Worm (Caenorhabditis elegans) whole organism, L2 larva: ENCODE measurements around the gene F14H3.5.

Source experiments
- C34F6.9 ChIP-seq: fragments of 150-350 bp; optimal IDR thresholded peaks from 2 replicates; lab custom pipeline; 2014; ENCODE audit warnings: missing biosample characterization, missing genetic modification characterization
- R02D3.7 ChIP-seq: fragments of 150-350 bp; optimal IDR thresholded peaks from 2 replicates; lab custom pipeline; 2014; ENCODE audit warnings: missing biosample characterization, missing genetic modification characterization
- ZK546.5 ChIP-seq: sonication (generic microtip); optimal IDR thresholded peaks from 2 replicates; lab custom pipeline; 2017; ENCODE audit warnings: missing biosample characterization, missing genetic modification characterization
- blmp-1 ChIP-seq: sonication (generic microtip); optimal IDR thresholded peaks from 2 replicates; lab custom pipeline; 2017; ENCODE audit warnings: missing genetic modification characterization, mild to moderate bottlenecking, missing compliant biosample characterization, antibody characterized with exemption, moderate library complexity; ENCODE audit not compliant: insufficient read depth
- ceh-16 ChIP-seq: fragments of 150-350 bp; optimal IDR thresholded peaks from 2 replicates; lab custom pipeline; 2014; ENCODE audit warnings: missing biosample characterization, missing genetic modification characterization
- ceh-82 ChIP-seq: fragments of 150-350 bp; optimal IDR thresholded peaks from 2 replicates; lab custom pipeline; 2014; ENCODE audit warnings: missing biosample characterization, missing genetic modification characterization
- crh-2 ChIP-seq: sonication (generic microtip); optimal IDR thresholded peaks from 2 replicates; lab custom pipeline; 2017; ENCODE audit warnings: missing biosample characterization, missing genetic modification characterization
- dmd-4 ChIP-seq: sonication (generic microtip); optimal IDR thresholded peaks from 2 replicates; lab custom pipeline; 2017; ENCODE audit warnings: missing biosample characterization, missing genetic modification characterization
- egl-27 ChIP-seq: sonication (generic microtip); optimal IDR thresholded peaks from 3 replicates; lab custom pipeline; 2017; ENCODE audit warnings: missing biosample characterization, missing genetic modification reagents, missing genetic modification characterization
- elt-3 ChIP-seq: sonication (generic microtip); optimal IDR thresholded peaks from 2 replicates; lab custom pipeline; 2017; ENCODE audit warnings: missing biosample characterization, missing genetic modification characterization
- fos-1 ChIP-seq: fragments of 150-350 bp; optimal IDR thresholded peaks from 2 replicates; lab custom pipeline; 2014; ENCODE audit warnings: missing biosample characterization, missing genetic modification characterization
- gmeb-1 ChIP-seq: fragments of 150-350 bp; optimal IDR thresholded peaks from 2 replicates; lab custom pipeline; 2014; ENCODE audit warnings: missing biosample characterization, missing genetic modification characterization
- lin-13 ChIP-seq: fragments of 150-350 bp; optimal IDR thresholded peaks from 2 replicates; lab custom pipeline; 2014; ENCODE audit warnings: missing biosample characterization, missing genetic modification reagents, missing genetic modification characterization
- lin-39 ChIP-seq: fragments of 150-350 bp; optimal IDR thresholded peaks from 2 replicates; lab custom pipeline; 2014; ENCODE audit warnings: missing biosample characterization, missing genetic modification reagents, missing genetic modification characterization
- lsy-2 ChIP-seq, 2 experiments: fragments of 150-350 bp in 1 of 2; sonication (generic microtip) in 1 of 2; optimal IDR thresholded peaks; 2 replicates each; lab custom pipeline; 2014 to 2017; ENCODE audit warnings: missing biosample characterization in 2 of 2, missing genetic modification characterization in 2 of 2
- mab-5 ChIP-seq: fragments of 150-350 bp; optimal IDR thresholded peaks from 2 replicates; lab custom pipeline; 2014; ENCODE audit warnings: missing biosample characterization, missing genetic modification characterization
- mbf-1 ChIP-seq: sonication (generic microtip); optimal IDR thresholded peaks from 2 replicates; lab custom pipeline; 2017; ENCODE audit warnings: missing biosample characterization, missing genetic modification characterization
- mdl-1 ChIP-seq, 2 experiments: fragments of 150-350 bp in 1 of 2; sonication (generic microtip) in 1 of 2; optimal IDR thresholded peaks; 2 replicates each; lab custom pipeline; 2017; ENCODE audit warnings: missing biosample characterization in 2 of 2, missing genetic modification characterization in 2 of 2
- nhr-11 ChIP-seq: fragments of 150-350 bp; optimal IDR thresholded peaks from 2 replicates; lab custom pipeline; 2014; ENCODE audit warnings: missing biosample characterization, missing genetic modification characterization
- nhr-12 ChIP-seq: fragments of 150-350 bp; optimal IDR thresholded peaks from 2 replicates; lab custom pipeline; 2014; ENCODE audit warnings: missing biosample characterization, missing genetic modification characterization
- nhr-129 ChIP-seq: fragments of 150-350 bp; optimal IDR thresholded peaks from 2 replicates; lab custom pipeline; 2014; ENCODE audit warnings: missing biosample characterization, missing genetic modification characterization
- nhr-21 ChIP-seq: fragments of 150-350 bp; optimal IDR thresholded peaks from 2 replicates; lab custom pipeline; 2014; ENCODE audit warnings: missing biosample characterization, missing genetic modification characterization
- nhr-237 ChIP-seq: fragments of 150-350 bp; optimal IDR thresholded peaks from 2 replicates; lab custom pipeline; 2014; ENCODE audit warnings: missing biosample characterization, missing genetic modification characterization
- nhr-25 ChIP-seq: fragments of 150-350 bp; sonication (generic microtip); optimal IDR thresholded peaks from 3 replicates; lab custom pipeline; 2014; ENCODE audit warnings: missing biosample characterization, missing genetic modification characterization
- nhr-6 ChIP-seq: fragments of 150-350 bp; optimal IDR thresholded peaks from 2 replicates; lab custom pipeline; 2014; ENCODE audit warnings: missing biosample characterization, missing genetic modification characterization
- peb-1 ChIP-seq: fragments of 150-350 bp; optimal IDR thresholded peaks from 2 replicates; lab custom pipeline; 2014; ENCODE audit warnings: missing biosample characterization, missing genetic modification characterization
- sem-4 ChIP-seq: fragments of 150-350 bp; optimal IDR thresholded peaks from 2 replicates; lab custom pipeline; 2014; ENCODE audit warnings: missing biosample characterization, missing genetic modification reagents, missing genetic modification characterization
- skn-1 ChIP-seq: sonication (generic microtip); optimal IDR thresholded peaks from 2 replicates; lab custom pipeline; 2017; ENCODE audit warnings: missing biosample characterization, missing genetic modification characterization
- sma-9 ChIP-seq, 2 experiments: fragments of 150-350 bp in 1 of 2; sonication (generic microtip) in 1 of 2; optimal IDR thresholded peaks; 2 replicates each; lab custom pipeline; 2014 to 2016; ENCODE audit warnings: missing genetic modification characterization in 2 of 2, mild to moderate bottlenecking in 1 of 2, missing biosample characterization in 1 of 2, missing compliant biosample characterization in 1 of 2, missing genetic modification reagents in 1 of 2, moderate library complexity in 1 of 2
- snpc-4 ChIP-seq: fragments of 150-350 bp; optimal IDR thresholded peaks from 2 replicates; lab custom pipeline; 2014; ENCODE audit warnings: missing biosample characterization, missing genetic modification characterization
- unc-55 ChIP-seq: fragments of 150-350 bp; sonication (generic microtip); optimal IDR thresholded peaks from 3 replicates; lab custom pipeline; 2014; ENCODE audit warnings: missing biosample characterization, missing genetic modification reagents, missing genetic modification characterization
- unc-62 ChIP-seq: fragments of 150-350 bp; optimal IDR thresholded peaks from 2 replicates; lab custom pipeline; 2014; ENCODE audit warnings: missing biosample characterization, missing genetic modification reagents, missing genetic modification characterization
- zag-1 ChIP-seq: fragments of 150-350 bp; optimal IDR thresholded peaks from 2 replicates; lab custom pipeline; 2014; ENCODE audit warnings: missing biosample characterization, missing genetic modification characterization
- ztf-1 ChIP-seq: fragments of 200-800 bp; sonication (Bioruptor generic); conservative IDR thresholded peaks from 2 replicates; pipeline ENCODE4 v1.3.6; 2022; ENCODE audit warnings: missing genetic modification characterization, missing compliant biosample characterization
- ztf-11 ChIP-seq: sonication (generic microtip); optimal IDR thresholded peaks from 2 replicates; lab custom pipeline; 2017; ENCODE audit warnings: missing biosample characterization, missing genetic modification characterization
- ztf-4 ChIP-seq: fragments of 150-350 bp; optimal IDR thresholded peaks from 2 replicates; lab custom pipeline; 2014; ENCODE audit warnings: missing biosample characterization, missing genetic modification characterization

F14H3.5 gene

DNA sequence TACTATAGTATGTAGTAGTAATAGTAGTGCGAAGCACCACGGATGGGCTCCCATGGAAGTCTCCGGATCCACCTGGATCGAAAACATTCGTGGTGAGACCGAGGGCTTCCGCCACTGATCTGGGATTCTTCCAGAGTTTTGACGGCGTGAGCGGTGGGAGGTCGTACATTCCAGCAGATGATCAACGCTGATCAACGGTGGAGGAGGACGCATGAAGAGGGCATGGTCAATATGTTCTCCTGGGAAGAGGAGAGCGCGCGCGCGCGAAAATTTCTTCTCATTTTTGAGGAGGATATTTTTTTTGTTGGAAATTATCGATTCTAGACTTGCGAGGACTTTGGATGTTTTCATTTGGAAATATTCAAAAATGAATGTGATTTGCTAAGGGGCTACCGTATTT is 23.4 kb downstream of the F14H3.5 start:
- TF ChIP-seq nhr-6 (no peak), mab-5 (tag; lab: Kevin White, UChicago) (no peak), zag-1 (tag; lab: Kevin White, UChicago) (no peak), fos-1 (tag; lab: Kevin White, UChicago) (no peak), lin-39 (tag; lab: Kevin White, UChicago) (no peak), peb-1 (no peak), mbf-1 (tag; lab: Kevin White, UChicago) (no peak), nhr-12 (tag; lab: Kevin White, UChicago) (no peak), ztf-11 (tag; lab: Kevin White, UChicago) (no peak), blmp-1 (tag; lab: Kevin White, UChicago) (no peak), dmd-4 (tag; lab: Kevin White, UChicago) (no peak), ztf-4 (tag; lab: Kevin White, UChicago) (no peak), nhr-237 (tag; lab: Kevin White, UChicago) (no peak), R02D3.7 (tag; lab: Kevin White, UChicago) (no peak), lin-13 (no peak), ztf-1 (GFP tag; lab: Robert Waterston, UW) (no peak), gmeb-1 (no peak)

DNA sequence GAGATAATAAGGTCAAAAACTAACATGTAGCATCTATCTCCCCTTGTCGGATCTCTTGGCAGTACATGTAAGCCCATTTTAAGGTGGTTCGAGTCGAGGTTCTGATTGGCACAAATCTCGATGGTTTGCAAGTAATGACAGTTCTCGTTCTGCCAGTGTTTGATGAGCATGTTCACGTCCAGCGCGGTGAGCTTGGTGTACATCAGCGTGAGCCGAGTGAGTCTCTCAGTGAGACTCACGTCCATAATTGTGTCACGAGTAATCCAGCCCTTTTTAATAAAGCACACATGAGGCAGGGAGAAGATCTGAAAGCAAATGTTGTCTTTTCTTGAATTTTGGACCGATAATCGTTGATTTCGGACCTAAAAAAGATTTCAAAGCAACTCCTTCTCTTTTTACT is 24.1 kb downstream of the F14H3.5 start, which contains the start of gene T10C6.16:
T10C6.16 (minus strand) TSS at position 245 of the 400 bp plus-strand sequence.
- no peak for TF ChIP-seq crh-2 (tag; lab: Kevin White, UChicago)
- TF ChIP-seq lin-39 (tag; lab: Kevin White, UChicago): no peak
- TF ChIP-seq lin-13: no peak
- no peak for TF ChIP-seq ztf-1 (GFP tag; lab: Robert Waterston, UW)
- TF ChIP-seq nhr-129 (tag; lab: Kevin White, UChicago): no peak
- TF ChIP-seq mdl-1 (tag; optimal IDR thresholded peaks at IDR 0.05; lab: Kevin White, UChicago): no peak
- TF ChIP-seq nhr-6: no peak
- no peak for TF ChIP-seq skn-1 (tag; lab: Kevin White, UChicago)
- no peak for TF ChIP-seq sem-4 (tag; lab: Kevin White, UChicago)
- no peak for TF ChIP-seq zag-1 (tag; lab: Kevin White, UChicago)
- no peak for TF ChIP-seq egl-27 (tag; lab: Kevin White, UChicago)
- no peak for TF ChIP-seq sma-9 (GFP tag; optimal IDR thresholded peaks at IDR 0.05; lab: Kevin White, UChicago)
- TF ChIP-seq sma-9 (tag; optimal IDR thresholded peaks at IDR 0.05; lab: Kevin White, UChicago): no peak
- no peak for TF ChIP-seq nhr-237 (tag; lab: Kevin White, UChicago)
- TF ChIP-seq elt-3: no peak
- no peak for TF ChIP-seq ceh-16 (tag; lab: Kevin White, UChicago)
- no peak for TF ChIP-seq gmeb-1
- TF ChIP-seq nhr-11: no peak
- no peak for TF ChIP-seq unc-62
- TF ChIP-seq mab-5 (tag; lab: Kevin White, UChicago): no peak
- TF ChIP-seq C34F6.9 (tag; lab: Kevin White, UChicago): no peak

- TF ChIP-seq R02D3.7 (tag; lab: Kevin White, UChicago) (no peak), ZK546.5 (tag; lab: Kevin White, UChicago) (no peak), fos-1 (tag; lab: Kevin White, UChicago) (no peak), lin-39 (tag; lab: Kevin White, UChicago) (no peak), unc-62 (no peak), mab-5 (tag; lab: Kevin White, UChicago) (no peak), mbf-1 (tag; lab: Kevin White, UChicago) (no peak), sma-9 (GFP tag; optimal IDR thresholded peaks at IDR 0.05; lab: Kevin White, UChicago) (no peak), sma-9 (tag; optimal IDR thresholded peaks at IDR 0.05; lab: Kevin White, UChicago) (no peak), nhr-21 (tag; lab: Kevin White, UChicago) (no peak), peb-1 (no peak), egl-27 (tag; lab: Kevin White, UChicago) (no peak), ztf-11 (tag; lab: Kevin White, UChicago) (no peak)
These were observed 25.3 kb downstream of the F14H3.5 start, which contains the start of gene T10C6.7 for ce11 chrV:16031571-16031970. Gene T10C6.7, minus strand, starts transcription at chrV:16031713.

DNA sequence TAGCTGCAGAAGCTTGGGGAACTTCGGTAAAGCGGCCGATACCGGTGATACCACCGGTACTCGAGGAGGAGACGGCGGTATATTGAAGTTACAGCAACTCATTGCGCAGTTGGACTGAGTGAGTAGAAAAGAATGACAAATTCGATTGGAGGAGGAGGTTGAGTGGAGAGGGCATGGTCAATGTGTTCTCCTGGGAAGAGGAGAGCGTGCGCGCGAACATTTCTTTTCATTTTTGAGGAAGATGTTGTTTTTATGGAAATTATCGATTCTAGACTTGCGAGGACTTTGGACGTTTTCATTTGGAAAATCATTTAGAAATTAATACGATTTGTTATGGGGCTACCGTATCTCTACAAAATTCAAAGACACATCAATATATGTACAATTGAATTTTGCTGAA is 27.6 kb downstream of the F14H3.5 start:
- TF ChIP-seq nhr-25 (tag; lab: Kevin White, UChicago) (no peak), peb-1 (no peak), gmeb-1 (no peak), mbf-1 (tag; lab: Kevin White, UChicago) (no peak), snpc-4 (tag; lab: Kevin White, UChicago) (no peak), egl-27 (tag; lab: Kevin White, UChicago) (no peak), mab-5 (tag; lab: Kevin White, UChicago) (no peak), ceh-82 (tag; lab: Kevin White, UChicago) (no peak), unc-55 (no peak), nhr-21 (tag; lab: Kevin White, UChicago) (no peak), elt-3 (no peak), fos-1 (tag; lab: Kevin White, UChicago) (no peak), lsy-2 (tag; optimal IDR thresholded peaks at IDR 0.05; lab: Kevin White, UChicago) (no peak), R02D3.7 (tag; lab: Kevin White, UChicago) (no peak)
